Worm (Caenorhabditis elegans): Measurements from ENCODE around the gene fln-2.

The fln-2 gene

DNA sequence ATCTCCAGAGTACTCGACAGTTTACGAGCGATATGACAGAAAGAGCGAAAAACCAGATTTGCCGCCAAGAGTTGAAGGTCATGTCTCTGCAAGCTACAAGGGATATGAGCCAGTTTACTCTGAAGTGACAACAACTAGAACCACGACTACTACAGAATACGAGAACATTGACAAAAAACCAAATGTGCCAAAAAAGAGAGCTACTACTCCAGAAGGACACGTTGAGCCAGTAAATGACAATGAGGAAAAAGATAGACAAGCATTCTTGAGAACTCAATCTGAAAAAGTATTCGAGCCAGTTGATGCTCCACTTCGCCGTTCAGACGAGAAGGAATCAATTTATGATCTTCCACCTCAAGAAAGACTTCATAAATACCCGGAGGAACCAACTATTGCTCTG lies 19.8 kb downstream of the fln-2 start:
- peak in 1 of 2 experiments; percentile 91 for TF ChIP-seq unc-62 (GFP tag; optimal IDR thresholded peaks at IDR 0.05 in 1 of 2)
- no peak for TF ChIP-seq unc-62 (tag; optimal IDR thresholded peaks at IDR 0.05)
- TF ChIP-seq tra-1 (GFP tag; IDR thresholded peaks at IDR 0.05), result no peak

DNA sequence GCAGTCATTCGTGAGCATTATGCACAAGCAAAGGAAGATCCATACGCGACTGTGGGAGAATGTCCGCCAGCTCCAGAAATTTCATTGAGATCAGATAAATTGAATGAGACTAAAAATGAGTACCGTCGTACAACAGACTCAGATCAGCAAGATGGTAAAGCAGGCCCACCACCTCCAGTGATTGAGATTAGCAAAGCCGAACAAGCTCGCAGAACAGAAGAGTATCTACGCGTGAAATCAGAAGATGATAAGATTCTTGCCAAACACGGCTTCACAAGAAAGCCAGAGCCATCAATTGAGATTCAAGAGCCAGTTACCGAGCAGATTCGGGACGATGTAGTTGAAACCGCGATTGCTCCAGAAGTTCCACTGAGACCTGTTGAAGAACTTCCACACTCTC lies 20.4 kb downstream of the fln-2 start:
- TF ChIP-seq mdt-29 (GFP tag; IDR thresholded peaks at IDR 0.05), result no peak
- no peak for TF ChIP-seq fos-1 (tag; optimal IDR thresholded peaks at IDR 0.05)
- no peak for TF ChIP-seq Y5F2A.4 (GFP tag; optimal IDR thresholded peaks at IDR 0.05)
- TF ChIP-seq zfp-3 (GFP tag; conservative IDR thresholded peaks at IDR 0.05), result no peak
- TF ChIP-seq nhr-102 (tag; optimal IDR thresholded peaks at IDR 0.05), result no peak
- no peak for TF ChIP-seq rbr-2 (tag; optimal IDR thresholded peaks at IDR 0.05)
- TF ChIP-seq spr-1 (tag; optimal IDR thresholded peaks at IDR 0.05), result no peak
- no peak for TF ChIP-seq snpc-4 (tag; optimal IDR thresholded peaks at IDR 0.05)
- TF ChIP-seq dmd-9 (GFP tag; IDR thresholded peaks at IDR 0.05), result no peak
- TF ChIP-seq skn-1 (tag; optimal IDR thresholded peaks at IDR 0.05), result no peak
- TF ChIP-seq spr-3 (GFP tag; optimal IDR thresholded peaks at IDR 0.05), result no peak
- TF ChIP-seq aha-1 (tag), result no peak
- TF ChIP-seq ces-1 (GFP tag; optimal IDR thresholded peaks at IDR 0.05), result no peak

- TF ChIP-seq nhr-10 (tag; optimal IDR thresholded peaks at IDR 0.05), result no peak
- TF ChIP-seq php-3 (GFP tag; IDR thresholded peaks at IDR 0.05), result peak; percentile 96
- no peak for TF ChIP-seq T20F7.1 (GFP tag; optimal IDR thresholded peaks at IDR 0.05)
- TF ChIP-seq dpl-1 (GFP tag; optimal IDR thresholded peaks at IDR 0.05), result no peak
- no peak for TF ChIP-seq ZK337.2 (GFP tag; IDR thresholded peaks at IDR 0.05)
- TF ChIP-seq lim-7 (GFP tag; IDR thresholded peaks at IDR 0.05), result no peak
- TF ChIP-seq ZK546.5 (tag; optimal IDR thresholded peaks at IDR 0.05), result no peak
- TF ChIP-seq ceh-20 (GFP tag; IDR thresholded peaks at IDR 0.05), result peak; percentile 44; the same call in 1 of the 2 replicates
- TF ChIP-seq madf-5 (GFP tag; IDR thresholded peaks at IDR 0.05), result no peak
- no peak for TF ChIP-seq ceh-32 (tag; optimal IDR thresholded peaks at IDR 0.05; ENCODE audit: poor library complexity)
- no peak for TF ChIP-seq unc-39 (tag; optimal IDR thresholded peaks at IDR 0.05)
- no peak for TF ChIP-seq ces-1 (GFP tag; optimal IDR thresholded peaks at IDR 0.05)
- no peak for TF ChIP-seq spr-3 (GFP tag; optimal IDR thresholded peaks at IDR 0.05)
- TF ChIP-seq nhr-28 (tag; optimal IDR thresholded peaks at IDR 0.05), result peak; percentile 97
- no peak for TF ChIP-seq spr-1 (tag; optimal IDR thresholded peaks at IDR 0.05)
- TF ChIP-seq unc-130 (GFP tag; optimal IDR thresholded peaks at IDR 0.05), result no peak
- TF ChIP-seq sdz-12 (GFP tag; optimal IDR thresholded peaks at IDR 0.05), result no peak
- TF ChIP-seq lin-29 (GFP tag; IDR thresholded peaks at IDR 0.05), result no peak
- TF ChIP-seq unc-62 (GFP tag; optimal IDR thresholded peaks at IDR 0.05 in 1 of 2), result no peak
- no peak for TF ChIP-seq unc-62 (tag; optimal IDR thresholded peaks at IDR 0.05)
- no peak for TF ChIP-seq tra-1 (GFP tag; IDR thresholded peaks at IDR 0.05)
- TF ChIP-seq ztf-7 (tag; optimal IDR thresholded peaks at IDR 0.05), result no peak
- TF ChIP-seq dve-1 (tag; optimal IDR thresholded peaks at IDR 0.05; ENCODE audit: insufficient read depth), result peak; percentile 76
- no peak for TF ChIP-seq fos-1 (tag; optimal IDR thresholded peaks at IDR 0.05)
- TF ChIP-seq ceh-44 (GFP tag; IDR thresholded peaks at IDR 0.05), result no peak
- no peak for TF ChIP-seq F10B5.3 (tag; optimal IDR thresholded peaks at IDR 0.05)
- TF ChIP-seq egl-43 (GFP tag; IDR thresholded peaks at IDR 0.05), result no peak
- TF ChIP-seq dmd-6 (GFP tag; IDR thresholded peaks at IDR 0.05), result peak; percentile 42
- TF ChIP-seq attf-4 (tag; optimal IDR thresholded peaks at IDR 0.05), result no peak
- TF ChIP-seq ctbp-1 (GFP tag; IDR thresholded peaks at IDR 0.05), result no peak
- TF ChIP-seq lin-1 (GFP tag; IDR thresholded peaks at IDR 0.05), result no peak
- peak; percentile 63 for TF ChIP-seq pqm-1 (tag; optimal IDR thresholded peaks at IDR 0.05)
- no peak for TF ChIP-seq hmg-1.1 (GFP tag; IDR thresholded peaks at IDR 0.05)
- peak; percentile 35 for TF ChIP-seq mep-1 (tag; optimal IDR thresholded peaks at IDR 0.05)
- no peak for TF ChIP-seq rbr-2 (tag; optimal IDR thresholded peaks at IDR 0.05)
- TF ChIP-seq hlh-11 (tag; optimal IDR thresholded peaks at IDR 0.05), result peak; percentile 47
- no peak for TF ChIP-seq daf-16 (GFP tag; optimal IDR thresholded peaks at IDR 0.05)
- TF ChIP-seq daf-16 (tag; optimal IDR thresholded peaks at IDR 0.05), result peak; percentile 95
- TF ChIP-seq zip-2 (tag; optimal IDR thresholded peaks at IDR 0.05), result no peak
- no peak for TF ChIP-seq zfp-3 (GFP tag; conservative IDR thresholded peaks at IDR 0.05)
- no peak for TF ChIP-seq mxl-2 (GFP tag; conservative IDR thresholded peaks at IDR 0.05)
- no peak for TF ChIP-seq snpc-4 (tag; optimal IDR thresholded peaks at IDR 0.05)
Observed at ce11 chrX:9428059-9428458, 30.6 kb downstream of the fln-2 start, which contains the start of gene B0272.4. Gene B0272.4, plus strand, starts transcription at chrX:9428431.
